Fruit fly (Drosophila melanogaster): ENCODE measurements around the gene CG5961.
A peak's percentile ranks its signal among the peaks of the same experiment; 100 is the strongest.

Gene CG5961

dm6 chr3R:12443769-12444168 is 16.3 kb downstream of the CG5961 start (continued):
- TF ChIP-seq CG8388 (GFP tag; optimal IDR thresholded peaks at IDR 0.05) (no peak), fru (optimal IDR thresholded peaks at IDR 0.05) (no peak), GATAe (GFP tag; conservative IDR thresholded peaks at IDR 0.05) (0 out of 2 replicates have a peak, but pooled peaks have one; percentile 29), CG42726 (GFP tag; IDR thresholded peaks at IDR 0.05; ENCODE audit: partially characterized antibody) (no peak), CG4730 (GFP tag; IDR thresholded peaks at IDR 0.05) (no peak), slp2 (GFP tag; optimal IDR thresholded peaks at IDR 0.05) (no peak), Deaf1 (tag; optimal IDR thresholded peaks at IDR 0.05) (peak; percentile 60), Spps (tag; optimal IDR thresholded peaks at IDR 0.05) (no peak), Eip74EF (GFP tag; optimal IDR thresholded peaks at IDR 0.05) (no peak), sug (tag; optimal IDR thresholded peaks at IDR 0.05) (peak; percentile 20), bbx (GFP tag; IDR thresholded peaks at IDR 0.05; ENCODE audit: partially characterized antibody) (0 out of 2 replicates have a peak, but pooled peaks have one; percentile 6), mirr (GFP tag; optimal IDR thresholded peaks at IDR 0.05) (peak; percentile 60), CG34422 (GFP tag; IDR thresholded peaks at IDR 0.05) (peak; percentile 19; the same call in 1 of the 3 replicates), Six4 (GFP tag; optimal IDR thresholded peaks at IDR 0.05) (no peak), corto (GFP tag; optimal IDR thresholded peaks at IDR 0.05) (peak; percentile 8), Bdp1 (GFP tag; optimal IDR thresholded peaks at IDR 0.05) (no peak), crp (GFP tag; optimal IDR thresholded peaks at IDR 0.05) (no peak), B-H2 (GFP tag; optimal IDR thresholded peaks at IDR 0.05) (peak; percentile 49), abd-A (tag; optimal IDR thresholded peaks at IDR 0.05) (peak; percentile 48), croc (GFP tag; conservative IDR thresholded peaks at IDR 0.05) (no peak), ATbp (GFP tag; optimal IDR thresholded peaks at IDR 0.05) (no peak), pnt (GFP tag; optimal IDR thresholded peaks at IDR 0.05) (no peak), ftz-f1 (GFP tag; optimal IDR thresholded peaks at IDR 0.05) (peak; percentile 27), stc (GFP tag; IDR thresholded peaks at IDR 0.05) (no peak), BtbVII (GFP tag; optimal IDR thresholded peaks at IDR 0.05) (no peak), CG1832 (GFP tag; optimal IDR thresholded peaks at IDR 0.05) (no peak), CG34376 (GFP tag; optimal IDR thresholded peaks at IDR 0.05) (peak; percentile 63), HLHmδ (GFP tag; optimal IDR thresholded peaks at IDR 0.05) (no peak), CG7372 (GFP tag; IDR thresholded peaks at IDR 0.05) (no peak), CG4360 (GFP tag; IDR thresholded peaks at IDR 0.05) (no peak), Atf6 (GFP tag; IDR thresholded peaks at IDR 0.05) (no peak), CG10267 (tag; optimal IDR thresholded peaks at IDR 0.05) (no peak), grn (GFP tag; optimal IDR thresholded peaks at IDR 0.05) (peak; percentile 55), Bgb (GFP tag; IDR thresholded peaks at IDR 0.05; ENCODE audit: partially characterized antibody) (peak; percentile 20; the same call in 1 of the 2 replicates), CG8290 (GFP tag; optimal IDR thresholded peaks at IDR 0.05) (no peak), CG8290 (tag; optimal IDR thresholded peaks at IDR 0.05) (peak in 1 of 2 experiments; percentile 28), zfh2 (GFP tag; optimal IDR thresholded peaks at IDR 0.05) (no peak), CG12219 (GFP tag; optimal IDR thresholded peaks at IDR 0.05) (no peak), CG10959 (GFP tag; IDR thresholded peaks at IDR 0.05) (no peak), CG11085 (GFP tag; IDR thresholded peaks at IDR 0.05) (no peak), CG30431 (GFP tag; optimal IDR thresholded peaks at IDR 0.05) (no peak), CG9727 (GFP tag; optimal IDR thresholded peaks at IDR 0.05) (no peak), E2f2 (GFP tag; IDR thresholded peaks at IDR 0.05) (no peak), so (GFP tag; IDR thresholded peaks at IDR 0.05) (no peak), chinmo (GFP tag; IDR thresholded peaks at IDR 0.05; ENCODE audit: partially characterized antibody) (peak; percentile 89; the same call in 3 of the 4 replicates), sr (GFP tag; IDR thresholded peaks at IDR 0.05) (no peak), HLH4C (GFP tag; IDR thresholded peaks at IDR 0.05; ENCODE audit: partially characterized antibody) (0 out of 3 replicates have a peak, but pooled peaks have one; percentile 19), lola (GFP tag; optimal IDR thresholded peaks at IDR 0.05) (no peak), exex (tag; optimal IDR thresholded peaks at IDR 0.05) (peak; percentile 95), dan (GFP tag; IDR thresholded peaks at IDR 0.05) (no peak), CrebB (tag; optimal IDR thresholded peaks at IDR 0.05) (no peak)
